Worm (Caenorhabditis elegans): ENCODE measurements around the gene C08E3.14.

Gene C08E3.14

ce11 chrII:1607575-1607974 lies 18.2 kb upstream of the C08E3.14 start:
- TF ChIP-seq gmeb-1 (tag; optimal IDR thresholded peaks at IDR 0.05) (no peak), fos-1 (tag; optimal IDR thresholded peaks at IDR 0.05) (peak; percentile 71)

- TF ChIP-seq crh-2 (tag; optimal IDR thresholded peaks at IDR 0.05) (peak; percentile 3), fos-1 (tag; optimal IDR thresholded peaks at IDR 0.05) (peak; percentile 59), egl-27 (tag; optimal IDR thresholded peaks at IDR 0.05) (no peak), peb-1 (tag; optimal IDR thresholded peaks at IDR 0.05) (no peak), ztf-4 (tag; optimal IDR thresholded peaks at IDR 0.05) (no peak), lsy-2 (tag; optimal IDR thresholded peaks at IDR 0.05) (no peak)
Measured at ce11 chrII:1608915-1609314, 16.9 kb upstream of the C08E3.14 start.

ce11 chrII:1610630-1611029 lies 15.1 kb upstream of the C08E3.14 start, which contains the start of gene fbxa-163:
TSS of gene fbxa-163 (minus strand) at chrII:1610730.
- TF ChIP-seq unc-55 (GFP tag; optimal IDR thresholded peaks at IDR 0.05) (no peak), blmp-1 (tag; optimal IDR thresholded peaks at IDR 0.05; ENCODE audit: insufficient read depth) (no peak), nhr-6 (tag; optimal IDR thresholded peaks at IDR 0.05) (no peak), C34F6.9 (tag; optimal IDR thresholded peaks at IDR 0.05) (no peak), lin-13 (GFP tag; optimal IDR thresholded peaks at IDR 0.05) (no peak), ZK546.5 (tag; optimal IDR thresholded peaks at IDR 0.05) (no peak), elt-3 (tag; optimal IDR thresholded peaks at IDR 0.05) (no peak), lin-11 (tag; optimal IDR thresholded peaks at IDR 0.05) (no peak), nhr-237 (tag; optimal IDR thresholded peaks at IDR 0.05) (no peak), alr-1 (tag; optimal IDR thresholded peaks at IDR 0.05) (no peak), gmeb-1 (tag; optimal IDR thresholded peaks at IDR 0.05) (no peak), mab-5 (tag; optimal IDR thresholded peaks at IDR 0.05) (no peak), nhr-11 (tag; optimal IDR thresholded peaks at IDR 0.05) (no peak), zag-1 (tag; optimal IDR thresholded peaks at IDR 0.05) (no peak)

- TF ChIP-seq ZK546.5 (tag; optimal IDR thresholded peaks at IDR 0.05) (no peak), R02D3.7 (tag; optimal IDR thresholded peaks at IDR 0.05) (no peak), unc-55 (GFP tag; optimal IDR thresholded peaks at IDR 0.05) (no peak), fos-1 (tag; optimal IDR thresholded peaks at IDR 0.05) (no peak)
Measured at ce11 chrII:1613972-1614371, 11.8 kb upstream of the C08E3.14 start, which contains the start of gene fbxa-164. TSS of gene fbxa-164 (minus strand) at chrII:1614072.

ce11 chrII:1616382-1616781 lies 9.4 kb upstream of the C08E3.14 start, which contains the start of gene fbxa-165:
TSS of gene fbxa-165 (minus strand) at chrII:1616482.
- TF ChIP-seq nhr-11 (tag; optimal IDR thresholded peaks at IDR 0.05) = no peak
- no peak for TF ChIP-seq blmp-1 (tag; optimal IDR thresholded peaks at IDR 0.05; ENCODE audit: insufficient read depth)
- no peak for TF ChIP-seq lin-11 (tag; optimal IDR thresholded peaks at IDR 0.05)
- no peak for TF ChIP-seq unc-39 (tag; optimal IDR thresholded peaks at IDR 0.05)
- no peak for TF ChIP-seq peb-1 (tag; optimal IDR thresholded peaks at IDR 0.05)
- TF ChIP-seq nhr-129 (tag; optimal IDR thresholded peaks at IDR 0.05) = no peak
- TF ChIP-seq nhr-77 (tag; optimal IDR thresholded peaks at IDR 0.05) = no peak
- no peak for TF ChIP-seq ZK546.5 (tag; optimal IDR thresholded peaks at IDR 0.05)
- TF ChIP-seq fos-1 (tag; optimal IDR thresholded peaks at IDR 0.05) = no peak
- TF ChIP-seq gmeb-1 (tag; optimal IDR thresholded peaks at IDR 0.05) = no peak
- no peak for TF ChIP-seq ceh-82 (tag; optimal IDR thresholded peaks at IDR 0.05)
- TF ChIP-seq ama-1 (optimal IDR thresholded peaks at IDR 0.05) = no peak
- TF ChIP-seq elt-1 (tag; optimal IDR thresholded peaks at IDR 0.05) = no peak
- no peak for TF ChIP-seq nhr-21 (tag; optimal IDR thresholded peaks at IDR 0.05)
- no peak for TF ChIP-seq Y55F3AM.14 (GFP tag; optimal IDR thresholded peaks at IDR 0.05)
- no peak for TF ChIP-seq elt-3 (tag; optimal IDR thresholded peaks at IDR 0.05)
- no peak for TF ChIP-seq nhr-237 (tag; optimal IDR thresholded peaks at IDR 0.05)

- TF ChIP-seq sem-4 (tag; optimal IDR thresholded peaks at IDR 0.05) (no peak), ztf-11 (tag; optimal IDR thresholded peaks at IDR 0.05) (no peak), ceh-82 (tag; optimal IDR thresholded peaks at IDR 0.05) (no peak), aly-2 (tag; optimal IDR thresholded peaks at IDR 0.05) (no peak), sma-3 (GFP tag; optimal IDR thresholded peaks at IDR 0.05) (no peak), alr-1 (tag; optimal IDR thresholded peaks at IDR 0.05) (no peak)
Measured at ce11 chrII:1618948-1619347, 6.8 kb upstream of the C08E3.14 start, which contains the start of gene fbxa-166. TSS of gene fbxa-166 (minus strand) at chrII:1619048.
